Worm (Caenorhabditis elegans): Measurements from ENCODE around the gene C01G6.3.

The C01G6.3 gene

ce11 chrII:9280048-9280772 is 10.5 kb downstream of the C01G6.3 start, which contains the start of gene gldi-3:
Gene gldi-3 (minus strand): TSS chrII:9280098.
- no peak for TF ChIP-seq unc-62 (GFP tag; optimal IDR thresholded peaks at IDR 0.05)

ce11 chrII:9280846-9281245 is 11.2 kb downstream of the C01G6.3 start:
- TF ChIP-seq unc-62 (GFP tag; optimal IDR thresholded peaks at IDR 0.05): no peak

- no peak for TF ChIP-seq unc-62 (GFP tag; optimal IDR thresholded peaks at IDR 0.05)
These were observed 11.9 kb downstream of the C01G6.3 start for ce11 chrII:9281595-9281994.

DNA sequence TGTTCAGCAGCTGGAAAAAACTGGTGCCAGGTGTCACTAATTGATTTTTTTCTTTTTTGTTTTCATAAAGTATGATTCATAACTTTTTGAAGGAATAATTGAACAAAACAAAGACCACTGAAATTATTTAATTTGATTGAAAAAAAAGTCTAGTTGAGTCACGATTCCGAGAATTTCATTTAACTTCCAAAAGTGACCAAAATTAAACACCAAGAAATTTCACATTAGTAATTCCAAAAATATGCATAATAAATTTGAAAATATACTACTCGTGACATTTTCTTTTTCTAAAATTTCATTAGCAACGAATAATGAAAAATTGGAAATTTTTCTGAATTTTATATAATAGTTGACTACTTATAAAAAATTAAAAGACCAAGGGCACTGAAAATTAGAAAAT is 12.4 kb downstream of the C01G6.3 start:
- TF ChIP-seq unc-62 (GFP tag; optimal IDR thresholded peaks at IDR 0.05): no peak

ce11 chrII:9282787-9283186 is 13.1 kb downstream of the C01G6.3 start:
- TF ChIP-seq unc-62 (GFP tag; optimal IDR thresholded peaks at IDR 0.05): no peak

ce11 chrII:9283668-9284357 is 14.1 kb downstream of the C01G6.3 start:
- TF ChIP-seq unc-62 (GFP tag; optimal IDR thresholded peaks at IDR 0.05): no peak

ce11 chrII:9284358-9285170 is 14.9 kb downstream of the C01G6.3 start:
- TF ChIP-seq unc-62 (GFP tag; optimal IDR thresholded peaks at IDR 0.05): no peak

- TF ChIP-seq unc-62 (GFP tag; optimal IDR thresholded peaks at IDR 0.05): no peak
These were observed 15.7 kb downstream of the C01G6.3 start, which contains the start of gene mtrr-1 for ce11 chrII:9285171-9286025. Gene mtrr-1 (plus strand): TSS chrII:9285975.

ce11 chrII:9289127-9289526 is 19.4 kb downstream of the C01G6.3 start:
- TF ChIP-seq unc-62 (GFP tag; optimal IDR thresholded peaks at IDR 0.05): no peak

DNA sequence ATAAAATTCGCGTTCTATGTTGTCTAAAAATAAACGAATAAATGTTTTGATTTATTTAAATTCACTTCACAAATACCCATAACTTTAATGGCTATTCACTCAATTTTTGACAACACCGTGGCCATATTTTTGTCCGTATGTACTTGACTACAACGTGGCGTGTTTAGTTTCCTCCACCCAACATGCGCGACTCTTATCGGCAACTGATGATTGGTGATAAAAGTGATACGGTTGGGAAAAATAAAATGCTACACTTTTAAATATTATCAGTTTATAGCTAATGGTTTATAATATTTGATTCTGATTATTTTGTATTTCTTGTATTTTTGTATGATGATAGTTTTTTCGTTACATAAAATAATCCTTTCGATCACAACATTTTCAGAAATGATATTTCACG is 21.9 kb downstream of the C01G6.3 start, which contains the start of gene acs-7:
Gene acs-7, plus strand, starts transcription at position 386 of the 400 bp plus-strand sequence.
- TF ChIP-seq unc-62 (GFP tag; optimal IDR thresholded peaks at IDR 0.05): no peak

DNA sequence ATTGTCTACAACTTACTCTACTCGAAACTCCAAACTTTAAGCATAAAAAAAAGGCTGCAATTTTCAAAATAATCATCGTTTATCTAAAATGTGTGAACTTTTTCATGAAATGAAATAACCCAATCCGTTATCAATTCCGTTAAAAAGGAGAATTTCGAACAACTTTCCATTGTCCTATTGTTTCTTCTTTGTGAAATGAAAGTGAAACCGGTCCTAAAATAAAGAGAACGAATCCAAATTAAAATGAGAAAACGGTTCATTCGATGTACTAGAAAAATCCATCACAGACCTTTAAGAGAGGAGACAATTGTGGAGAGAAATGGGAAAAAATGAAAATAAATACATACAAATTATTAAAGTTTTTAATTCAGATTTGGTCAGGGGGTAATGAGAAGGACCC is 26.0 kb downstream of the C01G6.3 start, which contains the start of gene C01G6.9:
Gene C01G6.9, minus strand, starts transcription at position 141 of the 400 bp plus-strand sequence.
- no peak for TF ChIP-seq unc-62 (GFP tag; optimal IDR thresholded peaks at IDR 0.05)

DNA sequence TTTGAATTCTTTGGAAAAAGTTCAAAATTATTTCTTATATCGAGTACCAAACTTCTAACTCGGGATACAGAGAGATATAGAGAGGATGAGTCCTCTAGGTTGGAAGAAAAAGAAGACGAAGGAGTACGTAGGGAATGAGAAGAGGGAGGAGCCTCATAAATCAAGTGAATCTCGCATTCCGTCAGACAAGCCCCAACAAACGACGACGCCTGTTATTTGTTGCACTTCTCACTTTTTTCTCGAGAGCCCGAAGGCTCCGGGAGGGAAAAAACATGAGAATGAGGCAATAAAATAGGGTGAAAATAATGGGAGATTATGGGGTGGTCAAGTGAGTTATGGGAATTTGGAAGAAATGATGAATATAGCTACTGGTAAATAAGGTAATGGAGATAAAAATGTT is 30.0 kb downstream of the C01G6.3 start:
- TF ChIP-seq unc-62 (GFP tag; optimal IDR thresholded peaks at IDR 0.05): no peak

ce11 chrII:9301065-9301464 is 31.4 kb downstream of the C01G6.3 start:
- no peak for TF ChIP-seq unc-62 (GFP tag; optimal IDR thresholded peaks at IDR 0.05)

ce11 chrII:9303545-9303944 is 33.9 kb downstream of the C01G6.3 start:
- TF ChIP-seq unc-62 (GFP tag; optimal IDR thresholded peaks at IDR 0.05): no peak

DNA sequence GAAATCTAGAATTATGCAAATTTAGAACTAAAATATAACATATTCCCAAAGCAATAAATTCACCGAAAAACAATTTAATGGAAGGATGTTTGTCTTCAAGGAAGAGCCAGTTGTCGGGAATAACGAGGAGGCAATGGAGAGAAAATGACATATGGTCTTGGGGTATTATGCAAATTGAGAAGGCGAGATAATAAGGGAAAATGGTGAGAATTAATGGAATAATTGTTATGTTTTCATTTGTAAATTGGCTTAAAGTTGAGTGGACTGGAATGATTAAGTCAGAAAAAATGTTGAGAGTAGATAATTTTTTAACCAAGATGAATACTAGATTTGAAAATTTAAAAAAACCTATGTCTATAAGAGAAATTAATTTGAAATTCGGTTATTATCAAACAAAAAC is 35.2 kb downstream of the C01G6.3 start:
- TF ChIP-seq unc-62 (GFP tag; optimal IDR thresholded peaks at IDR 0.05): no peak
